Worm (Caenorhabditis elegans) whole organism, midembryonic: ENCODE data around the gene dsl-7.

ENCODE experiments used
- T22C8.4 ChIP-seq: fragments of 200-800 bp; sonication (Bioruptor generic); IDR thresholded peaks from 2 replicates; pipeline ENCODE4 v1.3.6; 2022; ENCODE audit warnings: missing genetic modification characterization, missing compliant biosample characterization
- cog-1 ChIP-seq: sonication (generic microtip); optimal IDR thresholded peaks from 2 replicates; lab custom pipeline; 2016; ENCODE audit warnings: missing genetic modification characterization, missing compliant biosample characterization
- flt-1 ChIP-seq: fragments of 200-800 bp; sonication (Bioruptor generic); IDR thresholded peaks from 2 replicates; pipeline ENCODE4 v1.3.6; 2022; ENCODE audit warnings: missing genetic modification characterization, missing compliant biosample characterization
- klf-2 ChIP-seq: fragments of 200-800 bp; sonication (Bioruptor generic); conservative IDR thresholded peaks from 2 replicates; pipeline ENCODE4 v1.3.6; 2022; ENCODE audit warnings: missing genetic modification reagents, missing genetic modification characterization, missing compliant biosample characterization
- med-1 ChIP-seq: sonication (generic microtip); optimal IDR thresholded peaks from 2 replicates; lab custom pipeline; 2017; ENCODE audit warnings: missing genetic modification characterization, mild to moderate bottlenecking, missing compliant biosample characterization, antibody characterized with exemption, missing genetic modification reagents; ENCODE audit not compliant: insufficient read depth
- ref-1 ChIP-seq: fragments of 200-800 bp; sonication (Bioruptor generic); conservative IDR thresholded peaks from 2 replicates; pipeline ENCODE4 v1.3.6; 2022; ENCODE audit warnings: missing genetic modification reagents, missing genetic modification characterization, missing compliant biosample characterization
- tab-1 ChIP-seq: fragments of 200-800 bp; sonication (Bioruptor generic); IDR thresholded peaks from 2 replicates; pipeline ENCODE4 v1.3.6; 2022; ENCODE audit warnings: missing genetic modification characterization, missing compliant biosample characterization
- ztf-23 ChIP-seq: fragments of 200-800 bp; sonication (Bioruptor generic); IDR thresholded peaks from 2 replicates; pipeline ENCODE4 v1.3.6; 2022; ENCODE audit warnings: missing genetic modification reagents, missing genetic modification characterization, missing compliant biosample characterization
- ztf-29 ChIP-seq: fragments of 200-800 bp; sonication (Bioruptor generic); IDR thresholded peaks from 2 replicates; pipeline ENCODE4 v1.3.6; 2022; ENCODE audit warnings: missing genetic modification reagents, missing genetic modification characterization, missing compliant biosample characterization

ce11 chrV:12950812-12951528 is 42.0 kb upstream of the dsl-7 start, which contains the start of the genes T16G1.9 and T16G1.18:
- no peak for TF ChIP-seq flt-1 (GFP tag; lab: Robert Waterston, UW)
- TF ChIP-seq ref-1 (GFP tag; lab: Robert Waterston, UW): no peak
- no peak for TF ChIP-seq ztf-29 (GFP tag; lab: Robert Waterston, UW)
- peak; percentile 35 for TF ChIP-seq cog-1
- no peak for TF ChIP-seq ztf-23 (GFP tag; lab: Robert Waterston, UW)
- no peak for TF ChIP-seq T22C8.4 (GFP tag; lab: Robert Waterston, UW)
- no peak for TF ChIP-seq med-1
- TF ChIP-seq klf-2 (GFP tag; lab: Robert Waterston, UW): no peak
- TF ChIP-seq tab-1: no peak
